Fruit fly (Drosophila melanogaster) whole organism, prepupa: ENCODE measurements around the gene Blm.
A peak's percentile ranks its signal among the peaks of the same experiment; 100 is the strongest.

Experiments
- Blimp-1 ChIP-seq: fragments of 200-800 bp; sonication (Bioruptor generic); optimal IDR thresholded peaks from 3 replicates; lab custom pipeline; 2017; ENCODE audit warnings: missing biosample characterization, missing genetic modification characterization, mild to moderate bottlenecking, moderate library complexity, missing genetic modification reagents
- CG10631 ChIP-seq: fragments of 200-800 bp; sonication (Bioruptor generic); optimal IDR thresholded peaks from 2 replicates; lab custom pipeline; 2016; ENCODE audit warnings: missing biosample characterization, missing genetic modification characterization
- CG11294 ChIP-seq: fragments of 200-800 bp; sonication (Bioruptor generic); IDR thresholded peaks from 2 replicates; pipeline ENCODE4 v1.3.6; 2022; ENCODE audit warnings: missing biosample characterization, missing genetic modification characterization
- CG11762 ChIP-seq: fragments of 200-800 bp; sonication (Bioruptor generic); optimal IDR thresholded peaks from 3 replicates; lab custom pipeline; 2016; ENCODE audit warnings: missing biosample characterization, missing genetic modification characterization; ENCODE audit not compliant: insufficient read depth
- CG11902 ChIP-seq: fragments of 200-800 bp; sonication (Bioruptor generic); optimal IDR thresholded peaks from 3 replicates; lab custom pipeline; 2016; ENCODE audit warnings: missing biosample characterization, missing genetic modification characterization
- CG15336 ChIP-seq: fragments of 200-800 bp; sonication (Bioruptor generic); IDR thresholded peaks from 2 replicates; pipeline ENCODE4 v1.3.6; 2022; ENCODE audit warnings: missing biosample characterization, missing genetic modification characterization
- CG16779 ChIP-seq: fragments of 200-800 bp; sonication (Bioruptor generic); optimal IDR thresholded peaks from 3 replicates; lab custom pipeline; 2017; ENCODE audit warnings: missing biosample characterization, mild to moderate bottlenecking, missing genetic modification characterization
- CG31627 ChIP-seq: fragments of 200-800 bp; sonication (Bioruptor generic); optimal IDR thresholded peaks from 3 replicates; lab custom pipeline; 2016; ENCODE audit warnings: missing biosample characterization, missing genetic modification characterization
- CG34406 ChIP-seq: fragments of 200-800 bp; sonication (Bioruptor generic); optimal IDR thresholded peaks from 3 replicates; lab custom pipeline; 2016; ENCODE audit warnings: missing biosample characterization, missing genetic modification characterization
- CG3919 ChIP-seq: fragments of 200-800 bp; sonication (Bioruptor generic); optimal IDR thresholded peaks from 3 replicates; lab custom pipeline; 2016; ENCODE audit warnings: missing biosample characterization, missing genetic modification characterization
- CG6163 ChIP-seq: fragments of 200-800 bp; sonication (Bioruptor generic); IDR thresholded peaks from 3 replicates; pipeline ENCODE4 v1.3.6; 2022; ENCODE audit warnings: missing biosample characterization, missing genetic modification characterization
- CG6276 ChIP-seq: fragments of 200-800 bp; sonication (Bioruptor generic); optimal IDR thresholded peaks from 2 replicates; lab custom pipeline; 2017; ENCODE audit warnings: missing biosample characterization, mild to moderate bottlenecking, missing genetic modification characterization
- CG6792 ChIP-seq: fragments of 200-800 bp; sonication (Bioruptor generic); optimal IDR thresholded peaks from 3 replicates; lab custom pipeline; 2016; ENCODE audit warnings: missing biosample characterization, missing genetic modification characterization
- CG7368 ChIP-seq: fragments of 200-800 bp; sonication (Bioruptor generic); optimal IDR thresholded peaks from 3 replicates; lab custom pipeline; 2016; ENCODE audit warnings: missing biosample characterization, missing genetic modification characterization
- Eip78C ChIP-seq: fragments of 200-800 bp; sonication (Bioruptor generic); peaks from one replicate; lab custom pipeline; 2016; ENCODE audit warnings: missing biosample characterization, missing genetic modification characterization
- Eip93F ChIP-seq: fragments of 200-800 bp; sonication (Bioruptor generic); optimal IDR thresholded peaks from 2 replicates; lab custom pipeline; 2016; ENCODE audit warnings: missing biosample characterization, mild to moderate bottlenecking, missing genetic modification characterization
- Ets21C ChIP-seq: fragments of 200-800 bp; sonication (Bioruptor generic); optimal IDR thresholded peaks from 3 replicates; lab custom pipeline; 2016; ENCODE audit warnings: missing biosample characterization, missing genetic modification characterization
- Ets96B ChIP-seq: fragments of 200-800 bp; optimal IDR thresholded peaks from 2 replicates; lab custom pipeline; 2019; ENCODE audit warnings: missing biosample characterization, mild to moderate bottlenecking, missing genetic modification characterization, moderate library complexity
- Gug ChIP-seq: fragments of 200-800 bp; sonication (Bioruptor generic); IDR thresholded peaks from 2 replicates; pipeline ENCODE4 v1.3.6; 2022; ENCODE audit warnings: missing biosample characterization, missing genetic modification characterization
- Hr39 ChIP-seq: fragments of 200-800 bp; sonication (Bioruptor generic); optimal IDR thresholded peaks from 2 replicates; lab custom pipeline; 2016; ENCODE audit warnings: missing biosample characterization, missing genetic modification characterization
- Hr4 ChIP-seq: fragments of 200-800 bp; sonication (Bioruptor generic); optimal IDR thresholded peaks from 3 replicates; lab custom pipeline; 2016; ENCODE audit warnings: missing biosample characterization, missing genetic modification characterization
- Lpt ChIP-seq: fragments of 200-800 bp; sonication (Bioruptor generic); optimal IDR thresholded peaks from 3 replicates; lab custom pipeline; 2016; ENCODE audit warnings: missing biosample characterization, missing genetic modification characterization
- Smox ChIP-seq: fragments of 200-800 bp; sonication (Bioruptor generic); optimal IDR thresholded peaks from 3 replicates; lab custom pipeline; 2016; ENCODE audit warnings: missing biosample characterization, missing genetic modification characterization
- Sox102F ChIP-seq: fragments of 200-800 bp; sonication (Bioruptor generic); optimal IDR thresholded peaks from 2 replicates; lab custom pipeline; 2016; ENCODE audit warnings: missing biosample characterization, mild to moderate bottlenecking, missing genetic modification characterization
- Sox14 ChIP-seq: fragments of 200-800 bp; sonication (Bioruptor generic); optimal IDR thresholded peaks from 3 replicates; lab custom pipeline; 2016; ENCODE audit warnings: missing biosample characterization, missing genetic modification characterization
- Sox15 ChIP-seq: fragments of 200-800 bp; sonication (Bioruptor generic); optimal IDR thresholded peaks from 3 replicates; lab custom pipeline; 2016; ENCODE audit warnings: missing biosample characterization, missing genetic modification characterization
- cyc ChIP-seq: fragments of 200-800 bp; sonication (Bioruptor generic); optimal IDR thresholded peaks from 3 replicates; lab custom pipeline; 2016; ENCODE audit warnings: missing biosample characterization, missing genetic modification characterization
- dac ChIP-seq: fragments of 200-800 bp; sonication (Bioruptor generic); optimal IDR thresholded peaks from 2 replicates; lab custom pipeline; 2017; ENCODE audit warnings: missing biosample characterization, mild to moderate bottlenecking, missing genetic modification characterization
- dsx ChIP-seq: fragments of 200-800 bp; optimal IDR thresholded peaks from 3 replicates; lab custom pipeline; 2019; ENCODE audit warnings: missing biosample characterization, mild to moderate bottlenecking, missing genetic modification characterization, moderate library complexity; ENCODE audit not compliant: poor library complexity, severe bottlenecking
- eg ChIP-seq: fragments of 200-800 bp; sonication (Bioruptor generic); IDR thresholded peaks from 3 replicates; pipeline ENCODE4 v1.3.6; 2022; ENCODE audit warnings: missing biosample characterization, missing genetic modification characterization
- esn ChIP-seq: fragments of 200-800 bp; sonication (Bioruptor generic); optimal IDR thresholded peaks from 2 replicates; lab custom pipeline; 2016; ENCODE audit warnings: missing biosample characterization, mild to moderate bottlenecking, missing genetic modification characterization, moderate library complexity
- fd59A ChIP-seq: fragments of 200-800 bp; sonication (Bioruptor generic); optimal IDR thresholded peaks from 2 replicates; lab custom pipeline; 2017; ENCODE audit warnings: missing biosample characterization, mild to moderate bottlenecking, missing genetic modification characterization, missing genetic modification reagents
- fd85E ChIP-seq: fragments of 200-800 bp; sonication (Bioruptor generic); optimal IDR thresholded peaks from 3 replicates; lab custom pipeline; 2016; ENCODE audit warnings: missing biosample characterization, missing genetic modification characterization
- fkh ChIP-seq: fragments of 200-800 bp; sonication (Bioruptor generic); optimal IDR thresholded peaks from 3 replicates; lab custom pipeline; 2017; ENCODE audit warnings: missing biosample characterization, mild to moderate bottlenecking, missing genetic modification characterization, moderate library complexity
- lz ChIP-seq: fragments of 200-800 bp; sonication (Bioruptor generic); optimal IDR thresholded peaks from 3 replicates; lab custom pipeline; 2016; ENCODE audit warnings: missing biosample characterization, missing genetic modification characterization
- net ChIP-seq: fragments of 200-800 bp; sonication (Bioruptor generic); optimal IDR thresholded peaks from 3 replicates; lab custom pipeline; 2016; ENCODE audit warnings: missing biosample characterization, missing genetic modification characterization
- spab ChIP-seq: fragments of 200-800 bp; sonication (Bioruptor generic); optimal IDR thresholded peaks from 2 replicates; lab custom pipeline; 2017; ENCODE audit warnings: missing biosample characterization, mild to moderate bottlenecking, missing genetic modification characterization, missing genetic modification reagents
- svp ChIP-seq: fragments of 200-800 bp; sonication (Bioruptor generic); peaks from one replicate; lab custom pipeline; 2016; ENCODE audit warnings: missing biosample characterization, missing genetic modification characterization
- topi ChIP-seq: fragments of 200-800 bp; sonication (Bioruptor generic); optimal IDR thresholded peaks from 3 replicates; lab custom pipeline; 2016; ENCODE audit warnings: missing biosample characterization, missing genetic modification characterization
- vri ChIP-seq: fragments of 200-800 bp; sonication (Bioruptor generic); optimal IDR thresholded peaks from 3 replicates; lab custom pipeline; 2016; ENCODE audit warnings: missing biosample characterization, mild to moderate bottlenecking, missing genetic modification characterization

The Blm gene

dm6 chr3R:11760669-11761387 lies 19.2 kb upstream of the Blm start (continued):
- TF ChIP-seq cyc, result peak; percentile 100
- no peak for TF ChIP-seq CG15336
- peak; percentile 100 for TF ChIP-seq net (GFP tag; lab: Kevin White, UChicago)
- peak; percentile 100 for TF ChIP-seq CG6792 (GFP tag; lab: Kevin White, UChicago)
- TF ChIP-seq Lpt (GFP tag; lab: Kevin White, UChicago), result peak; percentile 100
- peak; percentile 100 for TF ChIP-seq Ets21C (GFP tag; lab: Kevin White, UChicago)
- TF ChIP-seq CG11294 (GFP tag; lab: Robert Waterston, UW), result no peak
- TF ChIP-seq CG16779 (tag; lab: Kevin White, UChicago), result peak; percentile 99
- TF ChIP-seq CG10631 (GFP tag; lab: Kevin White, UChicago), result peak; percentile 100
- TF ChIP-seq fkh (GFP tag; lab: Kevin White, UChicago), result peak; percentile 97
- peak; percentile 100 for TF ChIP-seq Sox15 (GFP tag; lab: Kevin White, UChicago)
- peak; percentile 100 for TF ChIP-seq Hr4
- TF ChIP-seq Ets96B (tag; lab: Kevin White, UChicago), result peak; percentile 100
- TF ChIP-seq CG34406, result peak; percentile 100
- TF ChIP-seq CG7368, result peak; percentile 100
- no peak for TF ChIP-seq eg (GFP tag; lab: Robert Waterston, UW)
- TF ChIP-seq Eip78C (GFP tag; lab: Kevin White, UChicago), result peak; percentile 100
- peak; percentile 100 for TF ChIP-seq Sox102F (GFP tag; lab: Kevin White, UChicago)
- peak; percentile 100 for TF ChIP-seq Smox (GFP tag; lab: Kevin White, UChicago)
- peak; percentile 100 for TF ChIP-seq svp (GFP tag; lab: Kevin White, UChicago)
- TF ChIP-seq fd85E, result peak; percentile 99
- peak; percentile 100 for TF ChIP-seq CG6276 (GFP tag; lab: Kevin White, UChicago)
- peak; percentile 100 for TF ChIP-seq vri (GFP tag; lab: Kevin White, UChicago)
- TF ChIP-seq CG11902 (GFP tag; lab: Kevin White, UChicago), result peak; percentile 100
- peak; percentile 100 for TF ChIP-seq CG31627 (GFP tag; lab: Kevin White, UChicago)
- TF ChIP-seq lz (GFP tag; lab: Kevin White, UChicago), result peak; percentile 100
- TF ChIP-seq fd59A (GFP tag; lab: Kevin White, UChicago), result peak; percentile 100
- peak; percentile 100 for TF ChIP-seq Hr39 (GFP tag; lab: Kevin White, UChicago)
- peak; percentile 100 for TF ChIP-seq Sox14
- TF ChIP-seq topi, result peak; percentile 100
- TF ChIP-seq Gug (GFP tag; lab: Robert Waterston, UW), result no peak
- peak; percentile 100 for TF ChIP-seq dsx (GFP tag; lab: Kevin White, UChicago)
- TF ChIP-seq CG3919 (GFP tag; lab: Kevin White, UChicago), result peak; percentile 100
- peak; percentile 100 for TF ChIP-seq esn (GFP tag; lab: Kevin White, UChicago)
- TF ChIP-seq dac (GFP tag; lab: Kevin White, UChicago), result peak; percentile 100
- peak; percentile 100 for TF ChIP-seq CG11762 (GFP tag; lab: Kevin White, UChicago)
- TF ChIP-seq spab (GFP tag; lab: Kevin White, UChicago), result peak; percentile 100
- peak; percentile 100 for TF ChIP-seq Eip93F (GFP tag; lab: Kevin White, UChicago)

DNA sequence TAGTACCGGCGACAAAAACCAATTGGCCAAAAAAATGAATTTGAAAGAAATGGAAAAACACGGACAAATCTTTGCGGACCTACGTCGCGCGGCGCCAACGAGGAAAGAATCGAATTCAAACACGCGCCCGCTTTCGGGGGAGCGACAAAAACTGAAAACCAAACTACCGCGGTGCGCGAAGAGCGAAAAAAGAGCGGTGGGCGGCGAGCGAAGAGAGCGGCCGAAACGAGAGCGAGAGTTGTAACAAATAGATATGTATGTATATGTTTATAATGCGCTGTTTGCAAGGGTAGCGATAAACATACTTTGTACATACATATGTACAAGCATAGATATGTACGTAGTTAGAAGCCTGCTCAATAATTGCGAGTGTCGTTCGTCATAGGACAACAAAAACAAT lies 18.4 kb upstream of the Blm start:
- TF ChIP-seq Blimp-1 (GFP tag; lab: Kevin White, UChicago) (peak; percentile 85), Eip93F (GFP tag; lab: Kevin White, UChicago) (no peak), CG6163 (GFP tag; lab: Robert Waterston, UW) (no peak)
